Worm (Caenorhabditis elegans): ENCODE measurements around the gene vpat-1.

vpat-1 gene

ce11 chrX:1021835-1022311, 24.1 kb downstream of the vpat-1 start:
- TF ChIP-seq drap-1 (GFP tag; optimal IDR thresholded peaks at IDR 0.05) (peak; percentile 25), elt-3 (tag; optimal IDR thresholded peaks at IDR 0.05) (no peak), flh-1 (GFP tag; optimal IDR thresholded peaks at IDR 0.05) (no peak), snpc-4 (tag; optimal IDR thresholded peaks at IDR 0.05) (no peak), blmp-1 (tag; optimal IDR thresholded peaks at IDR 0.05) (no peak), ztf-11 (tag; optimal IDR thresholded peaks at IDR 0.05) (no peak), sptf-1 (tag; optimal IDR thresholded peaks at IDR 0.05) (peak; percentile 13), M03D4.4 (tag; optimal IDR thresholded peaks at IDR 0.05) (peak; percentile 43), hlh-1 (tag; optimal IDR thresholded peaks at IDR 0.05) (peak; percentile 21), mab-5 (tag; optimal IDR thresholded peaks at IDR 0.05) (no peak), elt-1 (tag; optimal IDR thresholded peaks at IDR 0.05; ENCODE audit: borderline replicate concordance, insufficient read depth) (no peak), ceh-83 (GFP tag; optimal IDR thresholded peaks at IDR 0.05) (no peak), nhr-2 (tag; optimal IDR thresholded peaks at IDR 0.05) (no peak), unc-120 (tag; optimal IDR thresholded peaks at IDR 0.05; ENCODE audit: poor library complexity, severe bottlenecking) (peak; percentile 25), sem-2 (GFP tag; optimal IDR thresholded peaks at IDR 0.05) (no peak), mep-1 (tag; optimal IDR thresholded peaks at IDR 0.05) (no peak), ceh-39 (tag; optimal IDR thresholded peaks at IDR 0.05) (no peak), nhr-28 (tag; optimal IDR thresholded peaks at IDR 0.05) (no peak), ces-1 (GFP tag; optimal IDR thresholded peaks at IDR 0.05) (peak; percentile 62), pha-4 (tag; optimal IDR thresholded peaks at IDR 0.05) (no peak), nhr-76 (tag; optimal IDR thresholded peaks at IDR 0.05) (no peak), unc-39 (tag; optimal IDR thresholded peaks at IDR 0.05) (no peak), unc-62 (GFP tag; optimal IDR thresholded peaks at IDR 0.05) (no peak), zip-8 (tag; optimal IDR thresholded peaks at IDR 0.05) (no peak), nhr-237 (tag; optimal IDR thresholded peaks at IDR 0.05) (no peak), lsy-2 (tag; optimal IDR thresholded peaks at IDR 0.05) (no peak), tbx-8 (GFP tag; optimal IDR thresholded peaks at IDR 0.05) (no peak), ceh-43 (GFP tag; optimal IDR thresholded peaks at IDR 0.05) (no peak), lin-32 (GFP tag; optimal IDR thresholded peaks at IDR 0.05) (no peak), nhr-12 (tag; optimal IDR thresholded peaks at IDR 0.05) (no peak), mls-2 (tag; optimal IDR thresholded peaks at IDR 0.05) (peak; percentile 75), lin-13 (tag; optimal IDR thresholded peaks at IDR 0.05) (no peak), cnd-1 (tag; optimal IDR thresholded peaks at IDR 0.05) (peak; percentile 58), ham-2 (GFP tag; optimal IDR thresholded peaks at IDR 0.05) (peak; percentile 49), bed-3 (GFP tag; optimal IDR thresholded peaks at IDR 0.05) (no peak)

- TF ChIP-seq M03D4.4 (tag; optimal IDR thresholded peaks at IDR 0.05), result peak; percentile 12
- no peak for TF ChIP-seq flh-1 (GFP tag; optimal IDR thresholded peaks at IDR 0.05)
- no peak for TF ChIP-seq lin-32 (GFP tag; optimal IDR thresholded peaks at IDR 0.05)
- peak; percentile 40 for TF ChIP-seq mls-2 (tag; optimal IDR thresholded peaks at IDR 0.05)
- TF ChIP-seq nhr-237 (tag; optimal IDR thresholded peaks at IDR 0.05), result peak; percentile 2
- TF ChIP-seq ces-1 (GFP tag; optimal IDR thresholded peaks at IDR 0.05), result peak; percentile 99
Measured at ce11 chrX:1018586-1018985, 27.4 kb downstream of the vpat-1 start.

- TF ChIP-seq mab-5 (tag; optimal IDR thresholded peaks at IDR 0.05) (no peak), unc-120 (tag; optimal IDR thresholded peaks at IDR 0.05; ENCODE audit: poor library complexity, severe bottlenecking) (no peak), nhr-76 (tag; optimal IDR thresholded peaks at IDR 0.05) (no peak), tbx-8 (GFP tag; optimal IDR thresholded peaks at IDR 0.05) (no peak), drap-1 (GFP tag; optimal IDR thresholded peaks at IDR 0.05) (no peak), elt-3 (tag; optimal IDR thresholded peaks at IDR 0.05) (no peak)
Measured at ce11 chrX:1017456-1017855, 28.6 kb downstream of the vpat-1 start, which contains the start of the genes F55A4.13 and nlf-1. Gene F55A4.13, minus strand, starts transcription at chrX:1017556. Gene nlf-1, minus strand, starts transcription at chrX:1017567.

ce11 chrX:1014708-1015107, 31.3 kb downstream of the vpat-1 start:
- peak; percentile 73 for TF ChIP-seq ces-1 (GFP tag; optimal IDR thresholded peaks at IDR 0.05)
- no peak for TF ChIP-seq mab-5 (tag; optimal IDR thresholded peaks at IDR 0.05)

Data from whole organism, mixed stage, embryonic.